Fruit fly (Drosophila melanogaster): Measurements from ENCODE around the gene Hsp22.
A peak's percentile ranks its signal among the peaks of the same experiment; 100 is the strongest.

Gene Hsp22

dm6 chr3L:9357830-9358712, 14.7 kb upstream of the Hsp22 start (continued):
- no peak for TF ChIP-seq Hr4 (GFP tag; optimal IDR thresholded peaks at IDR 0.05)
- TF ChIP-seq Lpt (GFP tag; optimal IDR thresholded peaks at IDR 0.05): no peak
- peak; percentile 50 for TF ChIP-seq CG1621 (tag; optimal IDR thresholded peaks at IDR 0.05)
- TF ChIP-seq fd59A (GFP tag; optimal IDR thresholded peaks at IDR 0.05): no peak
- peak; percentile 74; the same call in 2 of the 3 replicates for TF ChIP-seq CG6163 (GFP tag; IDR thresholded peaks at IDR 0.05)
- TF ChIP-seq CG10669 (GFP tag; optimal IDR thresholded peaks at IDR 0.05): peak; percentile 10
- TF ChIP-seq CG7368 (GFP tag; optimal IDR thresholded peaks at IDR 0.05): no peak
- peak; percentile 53 for TF ChIP-seq CG3032 (tag; optimal IDR thresholded peaks at IDR 0.05)
- peak; percentile 6 for TF ChIP-seq Sox14 (GFP tag; optimal IDR thresholded peaks at IDR 0.05)
- no peak for TF ChIP-seq CG8632 (GFP tag; optimal IDR thresholded peaks at IDR 0.05)
- no peak for TF ChIP-seq salr (GFP tag; optimal IDR thresholded peaks at IDR 0.05)
- peak; percentile 21 for TF ChIP-seq Eip75B (GFP tag; optimal IDR thresholded peaks at IDR 0.05)
- TF ChIP-seq eg (GFP tag; IDR thresholded peaks at IDR 0.05): no peak
- peak; percentile 83 for TF ChIP-seq CG16779 (tag; optimal IDR thresholded peaks at IDR 0.05)
- TF ChIP-seq Sox15 (GFP tag; optimal IDR thresholded peaks at IDR 0.05): no peak
- peak; percentile 36 for TF ChIP-seq CG9139 (GFP tag; optimal IDR thresholded peaks at IDR 0.05)
- peak; percentile 30 for TF ChIP-seq CG6276 (GFP tag; optimal IDR thresholded peaks at IDR 0.05)
- no peak for TF ChIP-seq Smox (GFP tag; optimal IDR thresholded peaks at IDR 0.05)
- TF ChIP-seq CG31627 (GFP tag; optimal IDR thresholded peaks at IDR 0.05): no peak
- peak; percentile 62 for TF ChIP-seq CG6808 (GFP tag; optimal IDR thresholded peaks at IDR 0.05)
- TF ChIP-seq CG32006 (GFP tag; optimal IDR thresholded peaks at IDR 0.05): no peak
- no peak for TF ChIP-seq CG3919 (GFP tag; optimal IDR thresholded peaks at IDR 0.05)
- peak; percentile 89 for TF ChIP-seq fkh (GFP tag; optimal IDR thresholded peaks at IDR 0.05)
- TF ChIP-seq CG11902 (GFP tag; optimal IDR thresholded peaks at IDR 0.05): no peak
- peak; percentile 74 for TF ChIP-seq Eip78C (GFP tag)
- no peak for TF ChIP-seq Blimp-1 (GFP tag; optimal IDR thresholded peaks at IDR 0.05)
- no peak for TF ChIP-seq cyc (GFP tag; optimal IDR thresholded peaks at IDR 0.05)
- TF ChIP-seq spab (GFP tag; optimal IDR thresholded peaks at IDR 0.05): peak; percentile 45
- TF ChIP-seq Hr38 (GFP tag; optimal IDR thresholded peaks at IDR 0.05): no peak
- no peak for TF ChIP-seq pdm3 (GFP tag; optimal IDR thresholded peaks at IDR 0.05)

- TF ChIP-seq topi (GFP tag; optimal IDR thresholded peaks at IDR 0.05) (peak; percentile 39), dac (GFP tag; optimal IDR thresholded peaks at IDR 0.05) (no peak), pdm3 (GFP tag; optimal IDR thresholded peaks at IDR 0.05) (no peak), Sox102F (GFP tag; optimal IDR thresholded peaks at IDR 0.05) (peak; percentile 19), Smox (GFP tag; optimal IDR thresholded peaks at IDR 0.05) (no peak), CG15336 (GFP tag; IDR thresholded peaks at IDR 0.05) (peak; percentile 45; the same call in 1 of the 2 replicates), Eip75B (GFP tag; optimal IDR thresholded peaks at IDR 0.05) (peak; percentile 35), cyc (GFP tag; optimal IDR thresholded peaks at IDR 0.05) (no peak), Eip78C (GFP tag) (peak; percentile 71), eg (GFP tag; IDR thresholded peaks at IDR 0.05) (peak; percentile 68; the same call in 2 of the 3 replicates), fd85E (GFP tag; optimal IDR thresholded peaks at IDR 0.05) (no peak), Hr39 (GFP tag; optimal IDR thresholded peaks at IDR 0.05) (peak; percentile 10), lz (GFP tag; optimal IDR thresholded peaks at IDR 0.05) (peak; percentile 34), net (GFP tag; optimal IDR thresholded peaks at IDR 0.05) (peak; percentile 53), CG3919 (GFP tag; optimal IDR thresholded peaks at IDR 0.05) (peak; percentile 60), esn (GFP tag; optimal IDR thresholded peaks at IDR 0.05) (peak; percentile 57), Lpt (GFP tag; optimal IDR thresholded peaks at IDR 0.05) (no peak), CG8119 (GFP tag; IDR thresholded peaks at IDR 0.05) (peak; percentile 43; the same call in 2 of the 3 replicates), Sox14 (GFP tag; optimal IDR thresholded peaks at IDR 0.05) (peak; percentile 93), Hr4 (GFP tag; optimal IDR thresholded peaks at IDR 0.05) (peak; percentile 64), CG11294 (GFP tag; IDR thresholded peaks at IDR 0.05) (no peak), achi (GFP tag; optimal IDR thresholded peaks at IDR 0.05) (peak; percentile 39), CG3032 (tag; optimal IDR thresholded peaks at IDR 0.05) (peak; percentile 0), CG11902 (GFP tag; optimal IDR thresholded peaks at IDR 0.05) (no peak), OdsH (GFP tag; optimal IDR thresholded peaks at IDR 0.05) (peak; percentile 17), CG6163 (GFP tag; IDR thresholded peaks at IDR 0.05) (peak; percentile 56; the same call in 1 of the 3 replicates), CG7368 (GFP tag; optimal IDR thresholded peaks at IDR 0.05) (peak; percentile 6), Ets96B (tag; optimal IDR thresholded peaks at IDR 0.05) (peak; percentile 10), Sox15 (GFP tag; optimal IDR thresholded peaks at IDR 0.05) (no peak)
These were observed 14.1 kb upstream of the Hsp22 start, which contains the start of the genes UGP and Svip for dm6 chr3L:9358713-9359040. Gene UGP (minus strand): TSS chr3L:9358935. Gene Svip (plus strand): TSS chr3L:9358999.
